Fruit fly (Drosophila melanogaster): ENCODE results near the gene CG33640.

dm6 chr2L:13513033-13513330 lies 14.7 kb upstream of the CG33640 start:
- no peak for TF ChIP-seq EcR (GFP tag; optimal IDR thresholded peaks at IDR 0.05)
- TF ChIP-seq CG8478 (optimal IDR thresholded peaks at IDR 0.05) = no peak
